Worm (Caenorhabditis elegans): ENCODE data around the gene F32D8.5.

DNA sequence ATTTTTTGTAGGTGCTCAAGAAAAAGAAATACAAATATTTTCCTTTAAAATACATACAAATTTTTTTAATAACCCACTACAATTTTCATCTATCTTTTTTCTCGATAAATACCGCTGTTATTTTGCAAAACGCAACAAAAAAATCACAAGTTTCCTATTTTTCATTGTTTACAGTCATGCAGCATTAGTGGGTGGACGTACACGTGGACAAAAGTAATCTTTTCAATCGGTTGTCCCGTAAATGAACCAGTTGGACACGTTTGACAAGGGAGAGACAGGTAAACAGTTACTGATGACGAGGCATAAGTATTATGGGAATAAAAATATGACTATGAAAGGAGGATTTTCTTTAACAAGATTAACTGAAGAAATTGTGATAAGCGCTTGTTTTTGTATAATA is 21.4 kb upstream of the F32D8.5 start:
- TF ChIP-seq lin-39 (tag; optimal IDR thresholded peaks at IDR 0.05), result no peak
- TF ChIP-seq mml-1 (tag; optimal IDR thresholded peaks at IDR 0.05), result no peak
- TF ChIP-seq egl-27 (tag; optimal IDR thresholded peaks at IDR 0.05), result no peak
- no peak for TF ChIP-seq ZK546.5 (tag; optimal IDR thresholded peaks at IDR 0.05)
- TF ChIP-seq egl-5 (tag; optimal IDR thresholded peaks at IDR 0.05), result no peak
- TF ChIP-seq snpc-4 (tag; optimal IDR thresholded peaks at IDR 0.05), result no peak
- no peak for TF ChIP-seq tbx-2 (tag; optimal IDR thresholded peaks at IDR 0.05)
- no peak for TF ChIP-seq mdl-1 (tag; optimal IDR thresholded peaks at IDR 0.05)

Measured in whole organism, L3 larva.